Worm (Caenorhabditis elegans) whole organism, young adult: ENCODE measurements around the gene srbc-76.

Experiments
- B0019.2 ChIP-seq: fragments of 200-800 bp; sonication (Bioruptor generic); conservative IDR thresholded peaks from 2 replicates; pipeline ENCODE4 v1.3.6; 2022; ENCODE audit warnings: missing genetic modification reagents, missing genetic modification characterization, missing compliant biosample characterization
- B0035.1 ChIP-seq: sonication (generic microtip); optimal IDR thresholded peaks from 2 replicates; lab custom pipeline; 2016; ENCODE audit warnings: missing genetic modification characterization, mild to moderate bottlenecking, missing compliant biosample characterization, missing genotype, missing genetic modification reagents
- B0336.3 ChIP-seq: fragments of 200-800 bp; sonication (Bioruptor generic); IDR thresholded peaks from 2 replicates; pipeline ENCODE4 v1.3.6; 2022; ENCODE audit warnings: missing genetic modification characterization, missing compliant biosample characterization
- D2030.7 ChIP-seq: fragments of 200-800 bp; sonication (Bioruptor generic); IDR thresholded peaks from 2 replicates; pipeline ENCODE4 v1.3.6; 2022; ENCODE audit warnings: missing genetic modification reagents, missing genetic modification characterization, missing compliant biosample characterization
- F37B4.10 ChIP-seq: fragments of 200-800 bp; sonication (Bioruptor generic); IDR thresholded peaks from 2 replicates; pipeline ENCODE4 v1.3.6; 2022; ENCODE audit warnings: missing genetic modification characterization, missing compliant biosample characterization
- F52B5.7 ChIP-seq: sonication (generic microtip); optimal IDR thresholded peaks from 2 replicates; lab custom pipeline; 2016; ENCODE audit warnings: mild to moderate bottlenecking, missing genetic modification characterization, missing compliant biosample characterization
- K12H6.12 ChIP-seq: fragments of 200-800 bp; sonication (Bioruptor generic); optimal IDR thresholded peaks from 2 replicates; lab custom pipeline; 2018; ENCODE audit warnings: mild to moderate bottlenecking, missing genetic modification characterization, missing compliant biosample characterization
- T07F8.4 ChIP-seq: sonication (generic microtip); optimal IDR thresholded peaks from 2 replicates; lab custom pipeline; 2016; ENCODE audit warnings: mild to moderate bottlenecking, missing genetic modification characterization, moderate library complexity, missing compliant biosample characterization
- T26A5.8 ChIP-seq: sonication (generic microtip); optimal IDR thresholded peaks from 2 replicates; lab custom pipeline; 2016; ENCODE audit warnings: missing genetic modification characterization, missing compliant biosample characterization
- Y95B8A.8 ChIP-seq: fragments of 200-800 bp; sonication (Bioruptor generic); IDR thresholded peaks from 2 replicates; pipeline ENCODE4 v1.3.6; 2022; ENCODE audit warnings: missing genetic modification reagents, missing genetic modification characterization, missing compliant biosample characterization
- akir-1 ChIP-seq: fragments of 200-800 bp; sonication (Bioruptor generic); optimal IDR thresholded peaks from 2 replicates; lab custom pipeline; 2018; ENCODE audit warnings: mild to moderate bottlenecking, missing genetic modification characterization, moderate library complexity, missing compliant biosample characterization
- ama-1 ChIP-seq, 3 experiments: fragments of 150-350 bp in 1 of 3; sonication (generic microtip) in 2 of 3; optimal IDR thresholded peaks; 2 replicates each; lab custom pipeline; 2014 to 2018; ENCODE audit warnings: missing biosample characterization in 2 of 3, missing genetic modification characterization in 2 of 3, missing genetic modification reagents in 2 of 3
- aptf-3 ChIP-seq: fragments of 200-800 bp; sonication (Bioruptor generic); IDR thresholded peaks from 2 replicates; pipeline ENCODE4 v1.3.6; 2022; ENCODE audit warnings: missing genetic modification characterization, missing compliant biosample characterization
- cebp-1 ChIP-seq, 2 experiments: fragments of 200-800 bp in 1 of 2; sonication (Bioruptor generic) in 1 of 2; sonication (generic microtip) in 1 of 2; IDR thresholded peaks in 1 of 2; optimal IDR thresholded peaks in 1 of 2; 2 replicates each; pipeline versions ENCODE4 v1.3.6 to Lab custom; 2017 to 2022; ENCODE audit warnings: missing compliant biosample characterization in 2 of 2, missing genetic modification characterization in 2 of 2, mild to moderate bottlenecking in 1 of 2, missing genetic modification reagents in 1 of 2, moderate library complexity in 1 of 2
- die-1 ChIP-seq: sonication (generic microtip); optimal IDR thresholded peaks from 2 replicates; lab custom pipeline; 2016; ENCODE audit warnings: missing genotype, mild to moderate bottlenecking, missing genetic modification characterization, missing compliant biosample characterization
- dpff-1 ChIP-seq: sonication (generic microtip); optimal IDR thresholded peaks from 2 replicates; lab custom pipeline; 2017; ENCODE audit warnings: mild to moderate bottlenecking, missing genetic modification characterization, missing compliant biosample characterization
- dpl-1 ChIP-seq: fragments of 150-350 bp; optimal IDR thresholded peaks from 2 replicates; lab custom pipeline; 2014; ENCODE audit warnings: missing biosample characterization, missing genetic modification reagents, missing genetic modification characterization
- egrh-3 ChIP-seq: fragments of 200-800 bp; sonication (Bioruptor generic); IDR thresholded peaks from 2 replicates; pipeline ENCODE4 v1.3.6; 2022; ENCODE audit warnings: missing genetic modification reagents, missing genetic modification characterization, missing compliant biosample characterization
- gei-17 ChIP-seq: fragments of 200-800 bp; sonication (Bioruptor generic); optimal IDR thresholded peaks from 2 replicates; lab custom pipeline; 2018; ENCODE audit warnings: mild to moderate bottlenecking, missing genetic modification characterization, missing compliant biosample characterization
- him-1 ChIP-seq: sonication (generic microtip); optimal IDR thresholded peaks from 2 replicates; lab custom pipeline; 2016; ENCODE audit warnings: missing genotype, missing genetic modification reagents, missing genetic modification characterization, missing compliant biosample characterization
- hlh-12 ChIP-seq: sonication (generic microtip); optimal IDR thresholded peaks from 2 replicates; lab custom pipeline; 2016; ENCODE audit warnings: missing genetic modification characterization, missing compliant biosample characterization
- hlh-26 ChIP-seq: fragments of 200-800 bp; sonication (Bioruptor generic); conservative IDR thresholded peaks from 2 replicates; pipeline ENCODE4 v1.3.6; 2022; ENCODE audit warnings: missing genetic modification reagents, missing genetic modification characterization, missing compliant biosample characterization
- hmg-1.2 ChIP-seq: fragments of 200-800 bp; sonication (Bioruptor generic); IDR thresholded peaks from 2 replicates; pipeline ENCODE4 v1.3.6; 2022; ENCODE audit warnings: missing genetic modification reagents, missing genetic modification characterization, missing compliant biosample characterization
- hrde-1 ChIP-seq: sonication (generic microtip); optimal IDR thresholded peaks from 2 replicates; lab custom pipeline; 2016; ENCODE audit warnings: missing genetic modification characterization, mild to moderate bottlenecking, missing compliant biosample characterization, moderate library complexity, missing genotype, missing genetic modification reagents, borderline replicate concordance
- lin-26 ChIP-seq: fragments of 200-800 bp; sonication (Bioruptor generic); IDR thresholded peaks from 2 replicates; pipeline ENCODE4 v1.3.6; 2022; ENCODE audit warnings: missing genetic modification reagents, missing genetic modification characterization, missing compliant biosample characterization
- lin-54 ChIP-seq: fragments of 200-800 bp; sonication (Bioruptor generic); optimal IDR thresholded peaks from 2 replicates; lab custom pipeline; 2018; ENCODE audit warnings: mild to moderate bottlenecking, missing genetic modification characterization, missing compliant biosample characterization
- madf-3 ChIP-seq: fragments of 200-800 bp; sonication (Bioruptor generic); IDR thresholded peaks from 2 replicates; pipeline ENCODE4 v1.3.6; 2022; ENCODE audit warnings: missing genetic modification reagents, missing genetic modification characterization, missing compliant biosample characterization
- mcd-1 ChIP-seq: fragments of 200-800 bp; sonication (Bioruptor generic); IDR thresholded peaks from 2 replicates; pipeline ENCODE4 v1.3.6; 2022; ENCODE audit warnings: missing genetic modification reagents, missing genetic modification characterization, missing compliant biosample characterization
- mes-4 ChIP-seq: sonication (generic microtip); optimal IDR thresholded peaks from 2 replicates; lab custom pipeline; 2016; ENCODE audit warnings: missing genotype, missing genetic modification characterization, missing compliant biosample characterization
- nfya-2 ChIP-seq: fragments of 200-800 bp; sonication (Bioruptor generic); IDR thresholded peaks from 2 replicates; pipeline ENCODE4 v1.3.6; 2022; ENCODE audit warnings: missing genetic modification reagents, missing genetic modification characterization, missing compliant biosample characterization
- nhr-120 ChIP-seq: fragments of 200-800 bp; sonication (Bioruptor generic); IDR thresholded peaks from 2 replicates; pipeline ENCODE4 v1.3.6; 2022; ENCODE audit warnings: missing genetic modification characterization, missing compliant biosample characterization
- nhr-179 ChIP-seq: sonication (generic microtip); optimal IDR thresholded peaks from 2 replicates; lab custom pipeline; 2016; ENCODE audit warnings: mild to moderate bottlenecking, missing genetic modification characterization, missing compliant biosample characterization
- pha-4 ChIP-seq: fragments of 150-350 bp; sonication (generic microtip); optimal IDR thresholded peaks from 2 replicates; lab custom pipeline; 2014; ENCODE audit warnings: missing biosample characterization, missing genetic modification reagents, missing genetic modification characterization
- rcor-1 ChIP-seq: fragments of 200-800 bp; sonication (Bioruptor generic); IDR thresholded peaks from 2 replicates; pipeline ENCODE4 v1.3.6; 2022; ENCODE audit warnings: missing genetic modification reagents, missing genetic modification characterization, missing compliant biosample characterization
- sea-2 ChIP-seq: fragments of 200-800 bp; sonication (Bioruptor generic); IDR thresholded peaks from 2 replicates; pipeline ENCODE4 v1.3.6; 2022; ENCODE audit warnings: missing genetic modification characterization, missing compliant biosample characterization
- snpc-3.4 ChIP-seq: sonication (generic microtip); optimal IDR thresholded peaks from 2 replicates; lab custom pipeline; 2017; ENCODE audit warnings: missing genetic modification characterization, mild to moderate bottlenecking, missing compliant biosample characterization, antibody characterized with exemption, moderate library complexity, missing genotype, missing genetic modification reagents
- sptf-2 ChIP-seq: fragments of 200-800 bp; sonication (Bioruptor generic); optimal IDR thresholded peaks from 2 replicates; lab custom pipeline; 2018; ENCODE audit warnings: mild to moderate bottlenecking, missing genetic modification characterization, missing compliant biosample characterization
- xnd-1 ChIP-seq: sonication (generic microtip); optimal IDR thresholded peaks from 2 replicates; lab custom pipeline; 2016; ENCODE audit warnings: missing genotype, missing genetic modification reagents, missing genetic modification characterization, missing compliant biosample characterization
- zim-3 ChIP-seq: sonication (generic microtip); optimal IDR thresholded peaks from 2 replicates; lab custom pipeline; 2017; ENCODE audit warnings: mild to moderate bottlenecking, missing genetic modification characterization, moderate library complexity, missing compliant biosample characterization
- ztf-18 ChIP-seq: sonication (generic microtip); optimal IDR thresholded peaks from 2 replicates; lab custom pipeline; 2016; ENCODE audit warnings: missing genotype, mild to moderate bottlenecking, missing genetic modification characterization, missing compliant biosample characterization
- ztf-26 ChIP-seq: sonication (generic microtip); optimal IDR thresholded peaks from 2 replicates; lab custom pipeline; 2017; ENCODE audit warnings: missing genetic modification characterization, missing compliant biosample characterization

The srbc-76 gene

ce11 chrV:15240215-15240614 lies 12.0 kb upstream of the srbc-76 start, which contains the start of gene srw-11:
TSS of gene srw-11 (minus strand) at chrV:15240315.
- TF ChIP-seq nhr-179, result no peak
- TF ChIP-seq gei-17 (GFP tag; lab: Kevin White, UChicago), result no peak
- TF ChIP-seq sptf-2 (GFP tag; lab: Kevin White, UChicago), result no peak
- TF ChIP-seq hmg-1.2 (GFP tag; lab: Robert Waterston, UW), result no peak
- TF ChIP-seq egrh-3 (GFP tag; lab: Robert Waterston, UW), result no peak
- no peak for TF ChIP-seq lin-26
- no peak for TF ChIP-seq die-1 (tag; lab: Kevin White, UChicago)
- no peak for TF ChIP-seq T26A5.8 (tag; lab: Kevin White, UChicago)
- no peak for TF ChIP-seq D2030.7 (GFP tag; lab: Robert Waterston, UW)
- no peak for TF ChIP-seq zim-3 (tag; lab: Kevin White, UChicago)
- TF ChIP-seq ama-1 (optimal IDR thresholded peaks at IDR 0.05; lab: Kevin White, UChicago), result no peak
- no peak for TF ChIP-seq ama-1 (GFP tag; optimal IDR thresholded peaks at IDR 0.05; lab: Kevin White, UChicago)
- no peak for TF ChIP-seq him-1 (tag; lab: Kevin White, UChicago)
- no peak for TF ChIP-seq snpc-3.4 (tag; lab: Kevin White, UChicago)
- TF ChIP-seq F52B5.7, result no peak
- no peak for TF ChIP-seq mes-4
- no peak for TF ChIP-seq aptf-3 (GFP tag; lab: Robert Waterston, UW)

- TF ChIP-seq B0336.3 (GFP tag; lab: Robert Waterston, UW) (no peak), sea-2 (GFP tag; lab: Robert Waterston, UW) (no peak), rcor-1 (GFP tag; lab: Robert Waterston, UW) (no peak), B0019.2 (GFP tag; lab: Robert Waterston, UW) (no peak), madf-3 (GFP tag; lab: Robert Waterston, UW) (no peak), K12H6.12 (tag; lab: Kevin White, UChicago) (no peak), Y95B8A.8 (GFP tag; lab: Robert Waterston, UW) (no peak), T07F8.4 (tag; lab: Kevin White, UChicago) (no peak), hrde-1 (tag; lab: Kevin White, UChicago) (no peak), dpl-1 (GFP tag; lab: Kevin White, UChicago) (no peak), cebp-1 (GFP tag; IDR thresholded peaks at IDR 0.05; lab: Robert Waterston, UW) (no peak), cebp-1 (tag; optimal IDR thresholded peaks at IDR 0.05; lab: Kevin White, UChicago) (no peak), mcd-1 (GFP tag; lab: Robert Waterston, UW) (no peak), lin-54 (no peak), aptf-3 (GFP tag; lab: Robert Waterston, UW) (no peak), hlh-12 (tag; lab: Kevin White, UChicago) (no peak), hlh-26 (no peak), ztf-26 (no peak), nhr-120 (no peak), nhr-179 (no peak), gei-17 (GFP tag; lab: Kevin White, UChicago) (no peak)
Measured at ce11 chrV:15241259-15241658, 10.9 kb upstream of the srbc-76 start, which contains the start of gene chil-12. TSS of gene chil-12 (plus strand) at chrV:15241559.

ce11 chrV:15244456-15244855 lies 7.7 kb upstream of the srbc-76 start, which contains the start of gene kin-30:
TSS of gene kin-30 (plus strand) at chrV:15244756.
- TF ChIP-seq akir-1 (GFP tag; lab: Kevin White, UChicago) (no peak), dpff-1 (tag; lab: Kevin White, UChicago) (no peak), pha-4 (no peak), B0336.3 (GFP tag; lab: Robert Waterston, UW) (no peak), aptf-3 (GFP tag; lab: Robert Waterston, UW) (no peak), hmg-1.2 (GFP tag; lab: Robert Waterston, UW) (no peak), F37B4.10 (GFP tag; lab: Robert Waterston, UW) (no peak), nfya-2 (GFP tag; lab: Robert Waterston, UW) (no peak), madf-3 (GFP tag; lab: Robert Waterston, UW) (no peak), ztf-18 (no peak), B0035.1 (no peak), xnd-1 (no peak)
